Worm (Caenorhabditis elegans): ENCODE results near the gene K07C5.3.

K07C5.3 gene

ce11 chrV:10314371-10314770, 28.5 kb upstream of the K07C5.3 start, which contains the start of gene trx-2:
Gene trx-2, plus strand, starts transcription at chrV:10314671.
- TF ChIP-seq nhr-77 (tag; optimal IDR thresholded peaks at IDR 0.05) (no peak), nhr-25 (tag; optimal IDR thresholded peaks at IDR 0.05) (no peak), pqm-1 (tag; optimal IDR thresholded peaks at IDR 0.05) (no peak), unc-39 (tag; optimal IDR thresholded peaks at IDR 0.05) (no peak), lin-39 (tag; optimal IDR thresholded peaks at IDR 0.05) (no peak), hmg-11 (tag; optimal IDR thresholded peaks at IDR 0.05) (no peak), elt-1 (tag; optimal IDR thresholded peaks at IDR 0.05) (no peak), unc-62 (GFP tag; optimal IDR thresholded peaks at IDR 0.05) (no peak), nhr-23 (tag; optimal IDR thresholded peaks at IDR 0.05) (no peak), ceh-28 (tag; optimal IDR thresholded peaks at IDR 0.05) (no peak), nfya-1 (tag; optimal IDR thresholded peaks at IDR 0.05; ENCODE audit: insufficient read depth) (no peak), egl-5 (tag; optimal IDR thresholded peaks at IDR 0.05) (no peak), nhr-12 (tag; optimal IDR thresholded peaks at IDR 0.05) (no peak), snpc-4 (tag; optimal IDR thresholded peaks at IDR 0.05) (no peak), zag-1 (tag; optimal IDR thresholded peaks at IDR 0.05) (no peak), egl-27 (tag; optimal IDR thresholded peaks at IDR 0.05) (no peak)

ce11 chrV:10317294-10317693, 25.5 kb upstream of the K07C5.3 start, which contains the start of gene asps-1:
Gene asps-1, minus strand, starts transcription at chrV:10317394.
- no peak for TF ChIP-seq elt-3 (tag; optimal IDR thresholded peaks at IDR 0.05)
- TF ChIP-seq elt-2 (tag; optimal IDR thresholded peaks at IDR 0.05) = no peak
- no peak for TF ChIP-seq egl-27 (tag; optimal IDR thresholded peaks at IDR 0.05)
- no peak for TF ChIP-seq nhr-28 (tag; optimal IDR thresholded peaks at IDR 0.05)
- no peak for TF ChIP-seq ceh-16 (tag; optimal IDR thresholded peaks at IDR 0.05)
- TF ChIP-seq unc-62 (GFP tag; optimal IDR thresholded peaks at IDR 0.05) = no peak
- TF ChIP-seq jun-1 (tag; optimal IDR thresholded peaks at IDR 0.05) = no peak
- TF ChIP-seq snpc-4 (tag; optimal IDR thresholded peaks at IDR 0.05) = no peak
- no peak for TF ChIP-seq pha-4 (tag; optimal IDR thresholded peaks at IDR 0.05)
- no peak for TF ChIP-seq mdl-1 (tag; optimal IDR thresholded peaks at IDR 0.05)
- TF ChIP-seq lin-15B (tag; optimal IDR thresholded peaks at IDR 0.05) = no peak
- no peak for TF ChIP-seq pqm-1 (tag; optimal IDR thresholded peaks at IDR 0.05)
- no peak for TF ChIP-seq nhr-67 (tag; optimal IDR thresholded peaks at IDR 0.05)
- no peak for TF ChIP-seq nhr-76 (tag; optimal IDR thresholded peaks at IDR 0.05)
- no peak for TF ChIP-seq nhr-12 (tag; optimal IDR thresholded peaks at IDR 0.05)
- TF ChIP-seq ztf-4 (tag; optimal IDR thresholded peaks at IDR 0.05) = no peak
- TF ChIP-seq elt-1 (tag; optimal IDR thresholded peaks at IDR 0.05) = no peak
- no peak for TF ChIP-seq daf-12 (tag; optimal IDR thresholded peaks at IDR 0.05)
- no peak for TF ChIP-seq skn-1 (tag; optimal IDR thresholded peaks at IDR 0.05)

- TF ChIP-seq pha-4 (tag; optimal IDR thresholded peaks at IDR 0.05) = no peak
- no peak for TF ChIP-seq lsy-12 (tag; optimal IDR thresholded peaks at IDR 0.05)
- TF ChIP-seq pqm-1 (tag; optimal IDR thresholded peaks at IDR 0.05) = no peak
- TF ChIP-seq nhr-25 (tag; optimal IDR thresholded peaks at IDR 0.05) = no peak
- no peak for TF ChIP-seq ztf-4 (tag; optimal IDR thresholded peaks at IDR 0.05)
- TF ChIP-seq nhr-77 (tag; optimal IDR thresholded peaks at IDR 0.05) = no peak
- TF ChIP-seq nfya-1 (tag; optimal IDR thresholded peaks at IDR 0.05; ENCODE audit: insufficient read depth) = no peak
- TF ChIP-seq jun-1 (tag; optimal IDR thresholded peaks at IDR 0.05) = no peak
Observed at ce11 chrV:10319434-10319833, 23.4 kb upstream of the K07C5.3 start, which contains the start of gene B0024.11. Gene B0024.11, minus strand, starts transcription at chrV:10319534.

ce11 chrV:10320101-10320761, 22.6 kb upstream of the K07C5.3 start, which contains the start of the genes gna-1 and B0024.13:
Gene gna-1, minus strand, starts transcription at chrV:10320151.
Gene B0024.13, plus strand, starts transcription at chrV:10320711.
- TF ChIP-seq lin-15B (tag; optimal IDR thresholded peaks at IDR 0.05) (peak; percentile 68), ama-1 (optimal IDR thresholded peaks at IDR 0.05) (no peak), elt-2 (tag; optimal IDR thresholded peaks at IDR 0.05) (peak; percentile 1), nhr-43 (tag; optimal IDR thresholded peaks at IDR 0.05; ENCODE audit: poor library complexity, severe bottlenecking) (peak; percentile 78), R02D3.7 (tag; optimal IDR thresholded peaks at IDR 0.05) (no peak), nhr-23 (tag; optimal IDR thresholded peaks at IDR 0.05) (peak; percentile 79), hmg-11 (tag; optimal IDR thresholded peaks at IDR 0.05) (peak; percentile 17), lsy-12 (tag; optimal IDR thresholded peaks at IDR 0.05) (peak; percentile 10), lin-39 (tag; optimal IDR thresholded peaks at IDR 0.05) (peak; percentile 56), pha-4 (tag; optimal IDR thresholded peaks at IDR 0.05) (peak; percentile 72)
